Worm (Caenorhabditis elegans) whole organism, midembryonic: ENCODE measurements around the gene dnbp-1.
A peak's percentile ranks its signal among the peaks of the same experiment; 100 is the strongest.

Source experiments
- T22C8.4 ChIP-seq: fragments of 200-800 bp; sonication (Bioruptor generic); IDR thresholded peaks from 2 replicates; pipeline ENCODE4 v1.3.6; 2022; ENCODE audit warnings: missing genetic modification characterization, missing compliant biosample characterization
- cog-1 ChIP-seq: sonication (generic microtip); optimal IDR thresholded peaks from 2 replicates; lab custom pipeline; 2016; ENCODE audit warnings: missing genetic modification characterization, missing compliant biosample characterization
- flt-1 ChIP-seq: fragments of 200-800 bp; sonication (Bioruptor generic); IDR thresholded peaks from 2 replicates; pipeline ENCODE4 v1.3.6; 2022; ENCODE audit warnings: missing genetic modification characterization, missing compliant biosample characterization
- klf-2 ChIP-seq: fragments of 200-800 bp; sonication (Bioruptor generic); conservative IDR thresholded peaks from 2 replicates; pipeline ENCODE4 v1.3.6; 2022; ENCODE audit warnings: missing genetic modification reagents, missing genetic modification characterization, missing compliant biosample characterization
- med-1 ChIP-seq: sonication (generic microtip); optimal IDR thresholded peaks from 2 replicates; lab custom pipeline; 2017; ENCODE audit warnings: missing genetic modification characterization, mild to moderate bottlenecking, missing compliant biosample characterization, antibody characterized with exemption, missing genetic modification reagents; ENCODE audit not compliant: insufficient read depth
- ref-1 ChIP-seq: fragments of 200-800 bp; sonication (Bioruptor generic); conservative IDR thresholded peaks from 2 replicates; pipeline ENCODE4 v1.3.6; 2022; ENCODE audit warnings: missing genetic modification reagents, missing genetic modification characterization, missing compliant biosample characterization
- tab-1 ChIP-seq: fragments of 200-800 bp; sonication (Bioruptor generic); IDR thresholded peaks from 2 replicates; pipeline ENCODE4 v1.3.6; 2022; ENCODE audit warnings: missing genetic modification characterization, missing compliant biosample characterization
- ztf-23 ChIP-seq: fragments of 200-800 bp; sonication (Bioruptor generic); IDR thresholded peaks from 2 replicates; pipeline ENCODE4 v1.3.6; 2022; ENCODE audit warnings: missing genetic modification reagents, missing genetic modification characterization, missing compliant biosample characterization
- ztf-29 ChIP-seq: fragments of 200-800 bp; sonication (Bioruptor generic); IDR thresholded peaks from 2 replicates; pipeline ENCODE4 v1.3.6; 2022; ENCODE audit warnings: missing genetic modification reagents, missing genetic modification characterization, missing compliant biosample characterization

dnbp-1 gene

ce11 chrIV:13982425-13982824, 2.8 kb upstream of the dnbp-1 start, which contains the start of gene gei-18:
TSS of gene gei-18 (minus strand) at chrIV:13982525.
- no peak for TF ChIP-seq T22C8.4 (GFP tag; lab: Robert Waterston, UW)
- no peak for TF ChIP-seq ztf-29 (GFP tag; lab: Robert Waterston, UW)
- no peak for TF ChIP-seq cog-1 (tag; lab: Kevin White, UChicago)
- TF ChIP-seq klf-2 (GFP tag; lab: Robert Waterston, UW), result no peak
- no peak for TF ChIP-seq med-1 (GFP tag; lab: Kevin White, UChicago)
- TF ChIP-seq ztf-23 (GFP tag; lab: Robert Waterston, UW), result no peak
- no peak for TF ChIP-seq ref-1 (GFP tag; lab: Robert Waterston, UW)
- TF ChIP-seq tab-1, result no peak
- no peak for TF ChIP-seq flt-1 (GFP tag; lab: Robert Waterston, UW)

- TF ChIP-seq flt-1 (GFP tag; lab: Robert Waterston, UW) (no peak), ztf-23 (GFP tag; lab: Robert Waterston, UW) (no peak), klf-2 (GFP tag; lab: Robert Waterston, UW) (no peak)
These were observed 25.1 kb downstream of the dnbp-1 start for ce11 chrIV:13954578-13954977.

ce11 chrIV:13953974-13954373, 25.7 kb downstream of the dnbp-1 start:
- TF ChIP-seq ref-1 (GFP tag; lab: Robert Waterston, UW) (no peak), flt-1 (GFP tag; lab: Robert Waterston, UW) (no peak), klf-2 (GFP tag; lab: Robert Waterston, UW) (no peak), ztf-23 (GFP tag; lab: Robert Waterston, UW) (no peak), ztf-29 (GFP tag; lab: Robert Waterston, UW) (no peak)

- TF ChIP-seq klf-2 (GFP tag; lab: Robert Waterston, UW) (no peak), tab-1 (no peak), ref-1 (GFP tag; lab: Robert Waterston, UW) (no peak), ztf-29 (GFP tag; lab: Robert Waterston, UW) (no peak), cog-1 (tag; lab: Kevin White, UChicago) (no peak), ztf-23 (GFP tag; lab: Robert Waterston, UW) (no peak), flt-1 (GFP tag; lab: Robert Waterston, UW) (no peak), T22C8.4 (GFP tag; lab: Robert Waterston, UW) (no peak), med-1 (GFP tag; lab: Kevin White, UChicago) (no peak)
These were observed 34.5 kb downstream of the dnbp-1 start for ce11 chrIV:13945188-13945587.

ce11 chrIV:13941640-13942039, 38.0 kb downstream of the dnbp-1 start:
- TF ChIP-seq med-1 (GFP tag; lab: Kevin White, UChicago) (no peak), ref-1 (GFP tag; lab: Robert Waterston, UW) (no peak)

- TF ChIP-seq T22C8.4 (GFP tag; lab: Robert Waterston, UW) (no peak), klf-2 (GFP tag; lab: Robert Waterston, UW) (no peak), cog-1 (tag; lab: Kevin White, UChicago) (no peak), ztf-23 (GFP tag; lab: Robert Waterston, UW) (no peak), tab-1 (no peak), ztf-29 (GFP tag; lab: Robert Waterston, UW) (no peak), med-1 (GFP tag; lab: Kevin White, UChicago) (no peak), ref-1 (GFP tag; lab: Robert Waterston, UW) (no peak), flt-1 (GFP tag; lab: Robert Waterston, UW) (no peak)
These were observed 38.8 kb downstream of the dnbp-1 start for ce11 chrIV:13940847-13941246.

ce11 chrIV:13934086-13934485, 45.6 kb downstream of the dnbp-1 start, which contains the start of gene Y37A1A.4:
TSS of gene Y37A1A.4 (plus strand) at chrIV:13934386.
- TF ChIP-seq klf-2 (GFP tag; lab: Robert Waterston, UW) (no peak), cog-1 (tag; lab: Kevin White, UChicago) (no peak), T22C8.4 (GFP tag; lab: Robert Waterston, UW) (no peak), ztf-23 (GFP tag; lab: Robert Waterston, UW) (no peak), med-1 (GFP tag; lab: Kevin White, UChicago) (no peak), ref-1 (GFP tag; lab: Robert Waterston, UW) (no peak), flt-1 (GFP tag; lab: Robert Waterston, UW) (no peak), ztf-29 (GFP tag; lab: Robert Waterston, UW) (no peak), tab-1 (no peak)

- TF ChIP-seq ztf-29 (GFP tag; lab: Robert Waterston, UW) (no peak), klf-2 (GFP tag; lab: Robert Waterston, UW) (no peak), T22C8.4 (GFP tag; lab: Robert Waterston, UW) (no peak), med-1 (GFP tag; lab: Kevin White, UChicago) (no peak), ref-1 (GFP tag; lab: Robert Waterston, UW) (no peak), ztf-23 (GFP tag; lab: Robert Waterston, UW) (no peak), cog-1 (tag; lab: Kevin White, UChicago) (no peak), tab-1 (no peak), flt-1 (GFP tag; lab: Robert Waterston, UW) (no peak)
These were observed 52.0 kb downstream of the dnbp-1 start for ce11 chrIV:13927641-13928040.

ce11 chrIV:13922289-13922688, 57.4 kb downstream of the dnbp-1 start:
- TF ChIP-seq ztf-29 (GFP tag; lab: Robert Waterston, UW) (peak; percentile 48; the same call in 1 of the 2 replicates), ztf-23 (GFP tag; lab: Robert Waterston, UW) (peak; percentile 81; the same call in 1 of the 2 replicates), klf-2 (GFP tag; lab: Robert Waterston, UW) (peak; percentile 52)

- TF ChIP-seq ztf-23 (GFP tag; lab: Robert Waterston, UW), result no peak
- no peak for TF ChIP-seq ztf-29 (GFP tag; lab: Robert Waterston, UW)
- no peak for TF ChIP-seq klf-2 (GFP tag; lab: Robert Waterston, UW)
These were observed 60.4 kb downstream of the dnbp-1 start for ce11 chrIV:13919207-13919759.
